Worm (Caenorhabditis elegans) whole organism, early embryonic: ENCODE results near the gene pals-16.
"Not testable (repeated sequence)": the region's sequence is repeated elsewhere in the genome, so short reads cannot be mapped to it uniquely, and the experiment has no call there.

Source experiments
- B0310.2 ChIP-seq: sonication (generic microtip); optimal IDR thresholded peaks from 2 replicates; lab custom pipeline; 2016; ENCODE audit warnings: mild to moderate bottlenecking, missing genetic modification characterization, missing compliant biosample characterization
- F13C5.2 ChIP-seq: sonication (generic microtip); optimal IDR thresholded peaks from 2 replicates; lab custom pipeline; 2017; ENCODE audit warnings: mild to moderate bottlenecking, missing genetic modification characterization, inconsistent platforms, missing compliant biosample characterization
- aly-1 ChIP-seq: sonication (generic microtip); optimal IDR thresholded peaks from 2 replicates; lab custom pipeline; 2016; ENCODE audit warnings: missing genetic modification characterization, missing compliant biosample characterization
- ama-1 ChIP-seq: fragments of 150-350 bp; optimal IDR thresholded peaks from 2 replicates; lab custom pipeline; 2014
- ceh-13 ChIP-seq: fragments of 200-800 bp; sonication (Bioruptor generic); optimal IDR thresholded peaks from 2 replicates; lab custom pipeline; 2018; ENCODE audit warnings: mild to moderate bottlenecking, missing genetic modification characterization, missing compliant biosample characterization
- ceh-36 ChIP-seq: sonication (generic microtip); optimal IDR thresholded peaks from 2 replicates; lab custom pipeline; 2016; ENCODE audit warnings: missing genetic modification characterization, inconsistent platforms, missing compliant biosample characterization
- ets-7 ChIP-seq: sonication (generic microtip); optimal IDR thresholded peaks from 2 replicates; lab custom pipeline; 2016; ENCODE audit warnings: missing genotype, missing genetic modification characterization, missing compliant biosample characterization
- flt-1 ChIP-seq: fragments of 200-800 bp; sonication (Bioruptor generic); IDR thresholded peaks from 2 replicates; pipeline ENCODE4 v1.3.6; 2022; ENCODE audit warnings: missing genetic modification characterization, missing compliant biosample characterization
- hmbx-1 ChIP-seq: sonication (generic microtip); optimal IDR thresholded peaks from 2 replicates; lab custom pipeline; 2016; ENCODE audit warnings: mild to moderate bottlenecking, missing genetic modification characterization, missing compliant biosample characterization
- hmg-4 ChIP-seq: fragments of 200-800 bp; sonication (Bioruptor generic); optimal IDR thresholded peaks from 2 replicates; lab custom pipeline; 2018; ENCODE audit warnings: mild to moderate bottlenecking, missing genetic modification characterization, missing compliant biosample characterization
- hnd-1 ChIP-seq: sonication (generic microtip); optimal IDR thresholded peaks from 2 replicates; lab custom pipeline; 2016; ENCODE audit warnings: missing genetic modification characterization, missing compliant biosample characterization
- pes-1 ChIP-seq: fragments of 200-800 bp; sonication (Bioruptor generic); IDR thresholded peaks from 2 replicates; pipeline ENCODE4 v1.3.6; 2022; ENCODE audit warnings: missing genetic modification reagents, missing genetic modification characterization, missing compliant biosample characterization
- scrt-1 ChIP-seq: fragments of 200-800 bp; sonication (Bioruptor generic); IDR thresholded peaks from 2 replicates; pipeline ENCODE4 v1.3.6; 2022; ENCODE audit warnings: missing genetic modification characterization, missing compliant biosample characterization
- sea-1 ChIP-seq: fragments of 200-800 bp; sonication (Bioruptor generic); conservative IDR thresholded peaks from 2 replicates; pipeline ENCODE4 v1.3.6; 2022; ENCODE audit warnings: missing genetic modification characterization, missing compliant biosample characterization
- tbx-11 ChIP-seq: fragments of 200-800 bp; sonication (Bioruptor generic); IDR thresholded peaks from 2 replicates; pipeline ENCODE4 v1.3.6; 2022; ENCODE audit warnings: missing genetic modification characterization, missing compliant biosample characterization
- tbx-37 ChIP-seq: fragments of 200-800 bp; sonication (Bioruptor generic); conservative IDR thresholded peaks from 2 replicates; pipeline ENCODE4 v1.3.6; 2022; ENCODE audit warnings: missing genetic modification reagents, missing genetic modification characterization, missing compliant biosample characterization
- tra-4 ChIP-seq: sonication (generic microtip); optimal IDR thresholded peaks from 2 replicates; lab custom pipeline; 2017; ENCODE audit warnings: missing genetic modification characterization, missing compliant biosample characterization

Gene pals-16

DNA sequence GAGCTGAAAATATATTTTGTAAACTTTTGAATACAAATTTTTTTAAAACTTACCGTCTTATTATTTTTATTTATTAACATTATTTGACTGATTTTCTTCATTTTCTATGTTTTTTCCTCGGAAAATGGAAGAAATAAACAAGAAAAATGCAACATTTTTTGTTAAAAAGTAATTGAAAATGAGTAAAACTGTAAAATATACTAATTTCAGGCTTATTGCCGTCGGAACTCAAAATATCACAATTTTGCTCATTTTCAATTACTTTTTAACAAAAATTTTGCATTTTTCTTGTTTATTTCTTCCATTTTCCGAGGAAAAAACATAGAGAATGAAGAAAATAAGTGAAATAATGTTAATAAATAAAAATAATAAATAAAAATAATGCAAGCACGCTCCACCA is 24.3 kb upstream of the pals-16 start, which contains the start of gene Y82E9BR.10:
Gene Y82E9BR.10 (minus strand): TSS at position 101 of the 400 bp plus-strand sequence.
- not testable (repeated sequence) for TF ChIP-seq aly-1 (tag; lab: Kevin White, UChicago); hmg-4 (GFP tag; lab: Kevin White, UChicago); flt-1 (GFP tag; lab: Robert Waterston, UW)

DNA sequence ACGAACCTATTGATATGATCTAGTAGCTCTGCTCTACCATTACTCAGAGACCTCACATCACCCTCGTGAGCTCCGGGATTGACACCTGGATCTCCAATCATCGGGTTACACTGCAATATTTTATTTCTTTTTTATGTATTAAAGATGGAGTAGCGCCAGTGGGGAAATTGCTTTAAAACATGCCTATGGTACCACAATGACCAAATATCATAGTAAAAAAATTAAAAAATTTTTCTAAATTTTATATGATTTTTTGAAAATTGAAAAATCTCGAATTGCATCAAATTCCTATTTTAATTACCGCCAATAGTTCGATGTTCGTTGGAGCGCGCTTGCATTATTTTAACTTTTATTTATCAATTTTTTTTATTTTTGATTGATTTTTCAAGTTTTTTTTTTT is 21.9 kb upstream of the pals-16 start, which contains the start of gene pals-40:
Gene pals-40 (minus strand): TSS at position 101 of the 400 bp plus-strand sequence.
- TF ChIP-seq pes-1 (GFP tag; lab: Robert Waterston, UW); sea-1 (GFP tag; lab: Robert Waterston, UW); hmbx-1 (tag; lab: Kevin White, UChicago): not testable (repeated sequence)

DNA sequence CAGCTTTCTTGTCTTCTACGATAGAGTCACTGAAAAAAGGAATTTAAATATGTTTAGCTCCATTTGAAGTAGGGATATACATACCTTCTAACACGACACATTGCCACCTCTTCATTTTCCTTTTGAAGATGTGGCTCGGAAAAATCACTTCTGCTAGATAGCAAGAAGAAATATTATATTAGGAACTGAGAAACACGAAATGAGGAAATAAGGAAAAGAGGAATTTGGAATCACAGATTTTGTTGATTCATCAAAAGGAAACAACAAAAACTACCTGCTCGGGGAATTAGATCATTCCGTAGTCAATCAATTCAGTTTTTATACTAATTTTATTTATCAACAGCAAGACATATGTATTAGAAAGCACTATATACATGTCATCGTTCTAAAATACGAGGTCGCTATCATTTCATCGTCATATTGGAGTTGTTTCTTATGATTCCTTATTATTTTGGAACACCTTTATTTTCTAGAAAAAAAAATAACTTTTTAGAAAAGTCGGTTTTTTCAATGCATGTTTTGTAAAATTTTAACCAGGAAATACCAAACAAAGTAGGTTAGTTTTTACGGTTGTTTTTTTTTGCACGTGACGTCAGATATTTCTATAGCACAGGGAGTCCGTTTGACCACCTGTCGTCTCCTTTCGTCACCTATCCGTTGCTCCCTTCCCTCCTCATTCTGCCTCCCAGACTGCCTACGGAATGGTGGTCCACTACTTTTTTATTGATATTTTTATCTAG is 19.1 kb upstream of the pals-16 start, which contains the start of the genes pals-21 and Y82E9BR.6:
Gene pals-21 (minus strand): TSS at position 101 of the 740 bp plus-strand sequence.
Gene Y82E9BR.6 (plus strand): TSS at position 690 of the 740 bp plus-strand sequence.
- no peak for TF ChIP-seq ceh-36 (tag; lab: Kevin White, UChicago)

- no peak for TF ChIP-seq ceh-13 (GFP tag; lab: Kevin White, UChicago)
- TF ChIP-seq tra-4 (tag; lab: Kevin White, UChicago) = no peak
- no peak for TF ChIP-seq ceh-36 (tag; lab: Kevin White, UChicago)
- TF ChIP-seq hmbx-1 (tag; lab: Kevin White, UChicago) = no peak
Measured at ce11 chrIII:1383483-1383882, 16.3 kb upstream of the pals-16 start.

DNA sequence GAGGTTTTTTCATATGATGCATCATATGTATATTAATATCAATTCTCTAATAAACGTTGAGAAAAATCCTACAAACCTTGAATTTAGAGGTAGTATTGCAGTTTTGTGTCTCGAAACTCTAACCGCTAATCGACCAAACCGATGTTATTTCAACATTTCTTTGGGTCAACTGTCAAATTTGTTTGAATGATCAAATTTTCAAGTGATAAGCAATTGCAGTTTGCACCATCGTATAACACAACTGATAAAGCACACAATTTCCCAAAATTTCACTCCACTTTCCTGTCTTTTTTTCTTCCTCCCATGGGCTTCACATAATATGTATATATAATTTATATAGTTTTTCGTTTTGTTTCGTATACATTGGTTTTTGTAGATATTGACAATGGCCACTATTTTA is 15.7 kb upstream of the pals-16 start, which contains the start of the genes fbxa-138 and Y82E9BR.5:
Gene fbxa-138 (minus strand): TSS at position 161 of the 400 bp plus-strand sequence.
Gene Y82E9BR.5 (plus strand): TSS at position 279 of the 400 bp plus-strand sequence.
- TF ChIP-seq hnd-1 (tag; lab: Kevin White, UChicago) = no peak
- TF ChIP-seq sea-1 (GFP tag; lab: Robert Waterston, UW) = no peak
- no peak for TF ChIP-seq tbx-37
- TF ChIP-seq B0310.2 (tag; lab: Kevin White, UChicago) = no peak
- no peak for TF ChIP-seq tbx-11 (GFP tag; lab: Robert Waterston, UW)
- no peak for TF ChIP-seq hmg-4 (GFP tag; lab: Kevin White, UChicago)
- TF ChIP-seq F13C5.2 (tag; lab: Kevin White, UChicago) = no peak
- TF ChIP-seq hmbx-1 (tag; lab: Kevin White, UChicago) = no peak
- no peak for TF ChIP-seq flt-1 (GFP tag; lab: Robert Waterston, UW)
- TF ChIP-seq tra-4 (tag; lab: Kevin White, UChicago) = no peak
- TF ChIP-seq ceh-13 (GFP tag; lab: Kevin White, UChicago) = no peak

DNA sequence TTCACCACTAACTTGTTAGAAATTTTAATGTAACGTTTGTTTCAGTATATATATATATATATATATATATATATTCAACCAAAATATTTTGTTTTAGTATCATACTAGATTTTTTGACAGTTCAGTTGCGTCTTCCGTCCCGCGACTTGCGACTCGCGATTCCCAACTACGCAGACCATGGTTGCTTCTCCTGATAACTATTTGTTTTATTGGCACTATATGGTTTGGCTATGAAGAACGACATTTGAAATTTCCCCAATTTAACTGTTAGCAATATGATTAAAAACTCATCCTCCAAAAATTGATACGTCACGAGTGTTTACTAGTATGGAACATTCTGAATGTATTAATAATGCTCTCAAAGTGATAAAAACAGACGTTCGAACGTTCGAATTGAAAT is 15.1 kb upstream of the pals-16 start:
- TF ChIP-seq aly-1 (tag; lab: Kevin White, UChicago) (no peak), hmg-4 (GFP tag; lab: Kevin White, UChicago) (no peak), B0310.2 (tag; lab: Kevin White, UChicago) (no peak), tbx-37 (no peak), flt-1 (GFP tag; lab: Robert Waterston, UW) (no peak), scrt-1 (no peak), ama-1 (lab: Kevin White, UChicago) (no peak)

DNA sequence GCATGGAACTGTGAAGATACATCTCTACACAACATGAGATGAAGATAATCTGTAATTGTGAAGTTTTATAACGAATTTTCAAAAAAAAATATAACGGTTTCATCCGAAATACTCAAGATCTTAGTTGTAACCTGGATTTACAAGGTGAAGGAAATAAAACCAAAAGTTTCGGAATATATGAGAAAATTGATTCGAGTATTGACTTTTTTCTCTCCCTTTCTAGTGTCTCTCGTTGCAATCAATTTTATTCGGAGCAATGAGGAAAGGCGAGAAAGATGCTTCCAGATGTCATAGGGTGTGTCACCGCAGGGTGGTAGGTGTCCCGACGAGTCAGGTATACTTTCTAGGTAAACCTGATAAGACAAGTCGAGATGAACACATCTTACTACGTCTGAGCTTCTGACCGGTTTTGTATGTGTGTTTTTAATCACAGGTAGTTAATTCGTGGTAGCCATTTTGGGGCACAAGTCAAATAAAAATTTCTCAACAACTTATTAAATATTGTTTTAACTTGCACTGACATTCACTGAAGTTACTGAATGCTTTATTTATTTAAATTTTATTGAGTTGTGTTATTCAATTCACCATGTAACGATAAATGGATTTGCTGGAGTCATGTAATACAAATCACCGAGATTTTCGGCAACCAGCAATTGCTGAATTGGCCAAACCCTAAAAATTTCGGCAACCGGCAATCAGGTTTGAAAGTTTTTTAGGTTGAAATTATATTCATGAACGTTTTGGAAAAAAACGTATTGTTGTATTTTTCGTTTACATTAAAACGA is 11.3 kb upstream of the pals-16 start, which contains the start of gene pals-20:
Gene pals-20 (minus strand): TSS at position 51 of the 785 bp plus-strand sequence.
- TF ChIP-seq tbx-37 (no peak), hnd-1 (tag; lab: Kevin White, UChicago) (no peak), B0310.2 (tag; lab: Kevin White, UChicago) (no peak), hmg-4 (GFP tag; lab: Kevin White, UChicago) (no peak), ceh-36 (tag; lab: Kevin White, UChicago) (no peak)

ce11 chrIII:1389988-1390387 is 9.8 kb upstream of the pals-16 start:
- no peak for TF ChIP-seq tbx-11 (GFP tag; lab: Robert Waterston, UW)
- TF ChIP-seq ets-7 (tag; lab: Kevin White, UChicago) = no peak
- no peak for TF ChIP-seq sea-1 (GFP tag; lab: Robert Waterston, UW)
- no peak for TF ChIP-seq ceh-36 (tag; lab: Kevin White, UChicago)
- no peak for TF ChIP-seq scrt-1
